Worm (Caenorhabditis elegans) whole organism, L3 larva: ENCODE measurements around the gene math-7.

Experiments used
- R02D3.7 ChIP-seq: fragments of 150-350 bp; optimal IDR thresholded peaks from 2 replicates; lab custom pipeline; 2014; ENCODE audit warnings: missing biosample characterization, missing genetic modification characterization
- ZK546.5 ChIP-seq: sonication (generic microtip); optimal IDR thresholded peaks from 2 replicates; lab custom pipeline; 2017; ENCODE audit warnings: missing biosample characterization, missing genetic modification characterization
- aly-2 ChIP-seq: fragments of 150-350 bp; optimal IDR thresholded peaks from 2 replicates; lab custom pipeline; 2014; ENCODE audit warnings: missing biosample characterization, missing genetic modification characterization
- ama-1 ChIP-seq: fragments of 150-350 bp; optimal IDR thresholded peaks from 2 replicates; lab custom pipeline; 2018
- ceh-28 ChIP-seq: fragments of 150-350 bp; optimal IDR thresholded peaks from 2 replicates; lab custom pipeline; 2014; ENCODE audit warnings: missing biosample characterization, missing genetic modification reagents, missing genetic modification characterization
- daf-12 ChIP-seq: fragments of 150-350 bp; optimal IDR thresholded peaks from 2 replicates; lab custom pipeline; 2014; ENCODE audit warnings: missing biosample characterization, missing genetic modification reagents, missing genetic modification characterization
- egl-27 ChIP-seq: sonication (generic microtip); optimal IDR thresholded peaks from 4 replicates; lab custom pipeline; 2017; ENCODE audit warnings: missing biosample characterization, missing genetic modification reagents, missing genetic modification characterization
- egl-5 ChIP-seq: fragments of 150-350 bp; optimal IDR thresholded peaks from 2 replicates; lab custom pipeline; 2017; ENCODE audit warnings: missing biosample characterization, missing genetic modification reagents, missing genetic modification characterization, inconsistent platforms
- elt-1 ChIP-seq: fragments of 150-350 bp; optimal IDR thresholded peaks from 2 replicates; lab custom pipeline; 2014; ENCODE audit warnings: missing biosample characterization, missing genetic modification characterization
- elt-2 ChIP-seq: sonication (generic microtip); optimal IDR thresholded peaks from 2 replicates; lab custom pipeline; 2016; ENCODE audit warnings: missing genetic modification reagents, mild to moderate bottlenecking, missing genetic modification characterization, missing compliant biosample characterization
- elt-3 ChIP-seq, 3 experiments: fragments of 150-350 bp in 1 of 3; sonication (generic microtip) in 2 of 3; optimal IDR thresholded peaks; 2 replicates in 2 of 3; 4 replicates in 1 of 3; lab custom pipeline; 2014 to 2017; ENCODE audit warnings: missing biosample characterization in 3 of 3, missing genetic modification characterization in 3 of 3
- eor-1 ChIP-seq, 2 experiments: fragments of 150-350 bp; optimal IDR thresholded peaks; 2 replicates each; lab custom pipeline; 2014 to 2018; ENCODE audit warnings: missing biosample characterization in 2 of 2, missing genetic modification characterization in 2 of 2
- fkh-10 ChIP-seq: sonication (generic microtip); optimal IDR thresholded peaks from 2 replicates; lab custom pipeline; 2017; ENCODE audit warnings: missing biosample characterization, missing genetic modification reagents, missing genetic modification characterization
- fkh-2 ChIP-seq: fragments of 150-350 bp; optimal IDR thresholded peaks from 2 replicates; lab custom pipeline; 2014; ENCODE audit warnings: missing biosample characterization, missing genetic modification reagents, missing genetic modification characterization
- hmg-11 ChIP-seq: sonication (generic microtip); optimal IDR thresholded peaks from 2 replicates; lab custom pipeline; 2016; ENCODE audit warnings: missing genetic modification characterization, missing compliant biosample characterization
- jun-1 ChIP-seq: fragments of 150-350 bp; optimal IDR thresholded peaks from 2 replicates; lab custom pipeline; 2014; ENCODE audit warnings: missing biosample characterization, missing genetic modification reagents, missing genetic modification characterization
- lin-15B ChIP-seq: fragments of 150-350 bp; optimal IDR thresholded peaks from 2 replicates; lab custom pipeline; 2014; ENCODE audit warnings: missing biosample characterization, missing genetic modification characterization
- mdl-1 ChIP-seq: fragments of 150-350 bp; optimal IDR thresholded peaks from 2 replicates; lab custom pipeline; 2014; ENCODE audit warnings: missing biosample characterization, missing genetic modification characterization
- mml-1 ChIP-seq: fragments of 150-350 bp; sonication (generic microtip); optimal IDR thresholded peaks from 3 replicates; lab custom pipeline; 2014; ENCODE audit warnings: missing biosample characterization, missing genetic modification characterization
- nhr-11 ChIP-seq: fragments of 150-350 bp; optimal IDR thresholded peaks from 2 replicates; lab custom pipeline; 2014; ENCODE audit warnings: missing biosample characterization, missing genetic modification characterization
- nhr-12 ChIP-seq: fragments of 150-350 bp; optimal IDR thresholded peaks from 2 replicates; lab custom pipeline; 2014; ENCODE audit warnings: missing biosample characterization, missing genetic modification characterization
- nhr-23 ChIP-seq: fragments of 150-350 bp; optimal IDR thresholded peaks from 2 replicates; lab custom pipeline; 2014; ENCODE audit warnings: missing biosample characterization, missing genetic modification reagents, missing genetic modification characterization
- nhr-237 ChIP-seq: fragments of 150-350 bp; optimal IDR thresholded peaks from 2 replicates; lab custom pipeline; 2014; ENCODE audit warnings: missing biosample characterization, missing genetic modification characterization
- nhr-25 ChIP-seq: sonication (generic microtip); optimal IDR thresholded peaks from 2 replicates; lab custom pipeline; 2017; ENCODE audit warnings: missing biosample characterization, missing genetic modification characterization
- nhr-28 ChIP-seq: fragments of 150-350 bp; optimal IDR thresholded peaks from 2 replicates; lab custom pipeline; 2014; ENCODE audit warnings: missing biosample characterization, missing genetic modification characterization
- nhr-43 ChIP-seq: sonication (generic microtip); optimal IDR thresholded peaks from 2 replicates; lab custom pipeline; 2016; ENCODE audit warnings: mild to moderate bottlenecking, missing genetic modification characterization, missing compliant biosample characterization; ENCODE audit not compliant: poor library complexity, severe bottlenecking
- nhr-67 ChIP-seq: fragments of 150-350 bp; optimal IDR thresholded peaks from 2 replicates; lab custom pipeline; 2014; ENCODE audit warnings: missing biosample characterization, missing genetic modification characterization
- nhr-77 ChIP-seq: fragments of 150-350 bp; optimal IDR thresholded peaks from 2 replicates; lab custom pipeline; 2014; ENCODE audit warnings: missing biosample characterization, missing genetic modification characterization
- pha-4 ChIP-seq: fragments of 150-350 bp; optimal IDR thresholded peaks from 2 replicates; lab custom pipeline; 2014; ENCODE audit warnings: missing biosample characterization, missing genetic modification reagents, missing genetic modification characterization
- pqm-1 ChIP-seq: fragments of 150-350 bp; optimal IDR thresholded peaks from 2 replicates; lab custom pipeline; 2017; ENCODE audit warnings: missing biosample characterization, missing genetic modification characterization, inconsistent platforms
- sea-2 ChIP-seq: fragments of 150-350 bp; sonication (generic microtip); optimal IDR thresholded peaks from 4 replicates; lab custom pipeline; 2014; ENCODE audit warnings: missing biosample characterization, missing genetic modification reagents, missing genetic modification characterization
- snpc-4 ChIP-seq: fragments of 150-350 bp; optimal IDR thresholded peaks from 2 replicates; lab custom pipeline; 2014; ENCODE audit warnings: missing biosample characterization, missing genetic modification characterization
- tbx-2 ChIP-seq: sonication (generic microtip); optimal IDR thresholded peaks from 2 replicates; lab custom pipeline; 2016; ENCODE audit warnings: mild to moderate bottlenecking, missing genetic modification characterization, missing compliant biosample characterization
- unc-39 ChIP-seq: sonication (generic microtip); optimal IDR thresholded peaks from 4 replicates; lab custom pipeline; 2017; ENCODE audit warnings: missing biosample characterization, missing genetic modification characterization
- ztf-11 ChIP-seq: fragments of 150-350 bp; optimal IDR thresholded peaks from 2 replicates; lab custom pipeline; 2014; ENCODE audit warnings: missing biosample characterization, missing genetic modification characterization
- ztf-4 ChIP-seq: fragments of 150-350 bp; optimal IDR thresholded peaks from 2 replicates; lab custom pipeline; 2014; ENCODE audit warnings: missing biosample characterization, missing genetic modification characterization

The math-7 gene

ce11 chrII:1905104-1905503, 18.8 kb upstream of the math-7 start, which contains the start of gene math-22:
Gene math-22, plus strand, starts transcription at chrII:1905404.
- TF ChIP-seq nhr-28 (no peak), ZK546.5 (tag; lab: Kevin White, UChicago) (no peak), pqm-1 (tag; lab: Kevin White, UChicago) (peak; percentile 16), ceh-28 (no peak)

- no peak for TF ChIP-seq hmg-11 (tag; lab: Kevin White, UChicago)
- TF ChIP-seq nhr-43 (tag; lab: Kevin White, UChicago): no peak
- no peak for TF ChIP-seq tbx-2
- TF ChIP-seq ceh-28: no peak
- no peak for TF ChIP-seq nhr-23 (tag; lab: Kevin White, UChicago)
- TF ChIP-seq sea-2: no peak
- no peak for TF ChIP-seq daf-12 (tag; lab: Kevin White, UChicago)
- no peak for TF ChIP-seq elt-1 (tag; lab: Kevin White, UChicago)
- TF ChIP-seq unc-39 (tag; lab: Kevin White, UChicago): no peak
- TF ChIP-seq ama-1: no peak
- no peak for TF ChIP-seq jun-1 (tag; lab: Kevin White, UChicago)
- TF ChIP-seq nhr-67: no peak
- no peak for TF ChIP-seq mml-1 (tag; lab: Kevin White, UChicago)
- TF ChIP-seq egl-5 (tag; lab: Kevin White, UChicago): no peak
- TF ChIP-seq eor-1 (tag; optimal IDR thresholded peaks at IDR 0.05; lab: Kevin White, UChicago): no peak
- TF ChIP-seq mdl-1: no peak
Measured at ce11 chrII:1901981-1902380, 15.7 kb upstream of the math-7 start, which contains the start of gene math-23. Gene math-23, plus strand, starts transcription at chrII:1902281.

DNA sequence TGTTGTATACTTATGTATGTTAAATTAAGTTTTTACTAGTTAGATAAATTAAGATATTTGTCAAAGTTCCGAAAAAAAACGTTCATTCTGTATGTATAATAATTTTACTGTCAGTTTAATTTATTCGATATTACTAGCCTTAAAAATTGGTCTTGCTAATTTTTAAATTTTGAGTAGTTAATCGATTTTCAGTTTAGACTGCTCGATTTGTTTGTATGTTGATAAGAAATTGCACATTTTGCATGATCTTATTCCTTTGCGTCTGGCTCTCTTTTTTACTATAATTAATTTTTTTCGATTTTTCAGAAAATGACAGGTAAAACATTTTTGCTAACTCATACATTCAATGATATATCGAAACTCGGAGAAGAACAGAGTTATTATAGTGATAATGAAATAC, 13.7 kb upstream of the math-7 start, which contains the start of gene math-24:
Gene math-24 (plus strand): TSS at position 301 of the 400 bp plus-strand sequence.
- TF ChIP-seq pqm-1 (tag; lab: Kevin White, UChicago): no peak
- no peak for TF ChIP-seq jun-1 (tag; lab: Kevin White, UChicago)
- no peak for TF ChIP-seq nhr-77 (tag; lab: Kevin White, UChicago)
- no peak for TF ChIP-seq mml-1 (tag; lab: Kevin White, UChicago)
- TF ChIP-seq elt-2 (tag; lab: Kevin White, UChicago): no peak
- TF ChIP-seq hmg-11 (tag; lab: Kevin White, UChicago): no peak
- no peak for TF ChIP-seq daf-12 (tag; lab: Kevin White, UChicago)
- TF ChIP-seq nhr-67: no peak
- no peak for TF ChIP-seq egl-27 (tag; lab: Kevin White, UChicago)
- no peak for TF ChIP-seq lin-15B (tag; lab: Kevin White, UChicago)
- no peak for TF ChIP-seq nhr-23 (tag; lab: Kevin White, UChicago)
- no peak for TF ChIP-seq fkh-10 (GFP tag; lab: Kevin White, UChicago)
- no peak for TF ChIP-seq tbx-2
- TF ChIP-seq ceh-28: no peak
- TF ChIP-seq pha-4: no peak
- no peak for TF ChIP-seq nhr-25 (tag; lab: Kevin White, UChicago)
- TF ChIP-seq nhr-11 (tag; lab: Kevin White, UChicago): no peak
- TF ChIP-seq nhr-43 (tag; lab: Kevin White, UChicago): no peak

- TF ChIP-seq elt-2 (tag; lab: Kevin White, UChicago): peak; percentile 19
- TF ChIP-seq ama-1: no peak
- no peak for TF ChIP-seq pqm-1 (tag; lab: Kevin White, UChicago)
- no peak for TF ChIP-seq snpc-4 (tag; lab: Kevin White, UChicago)
- no peak for TF ChIP-seq nhr-43 (tag; lab: Kevin White, UChicago)
- no peak for TF ChIP-seq ztf-11 (tag; lab: Kevin White, UChicago)
- TF ChIP-seq fkh-2 (tag; lab: Kevin White, UChicago): no peak
Measured at ce11 chrII:1897936-1898335, 11.7 kb upstream of the math-7 start, which contains the start of gene C46F9.6. Gene C46F9.6, plus strand, starts transcription at chrII:1898236.

DNA sequence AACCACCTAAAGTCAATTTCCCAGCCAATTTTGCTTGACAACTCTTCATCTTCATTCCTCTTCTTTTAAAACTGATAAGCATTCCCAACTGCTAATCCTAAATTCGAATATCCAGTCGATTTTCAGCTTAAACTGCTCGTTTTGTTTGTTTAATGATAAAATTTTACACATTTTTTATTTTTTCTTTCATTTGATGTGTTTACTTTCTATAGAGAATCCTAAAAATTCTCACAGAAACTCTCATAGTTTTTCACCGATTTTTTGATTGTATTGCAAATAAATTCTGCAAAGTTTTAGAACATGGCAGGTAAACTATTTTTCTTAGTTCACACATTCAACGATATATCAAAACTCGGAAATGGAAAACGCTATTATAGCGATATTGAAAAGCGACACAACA, 9.5 kb upstream of the math-7 start, which contains the start of gene math-25:
Gene math-25 (plus strand): TSS at position 301 of the 400 bp plus-strand sequence.
- TF ChIP-seq egl-5 (tag; lab: Kevin White, UChicago) (no peak), ceh-28 (no peak), ZK546.5 (tag; lab: Kevin White, UChicago) (no peak)

- TF ChIP-seq aly-2: no peak
- TF ChIP-seq nhr-237 (tag; lab: Kevin White, UChicago): no peak
- TF ChIP-seq R02D3.7 (tag; lab: Kevin White, UChicago): no peak
- TF ChIP-seq ZK546.5 (tag; lab: Kevin White, UChicago): no peak
- no peak for TF ChIP-seq jun-1 (tag; lab: Kevin White, UChicago)
- TF ChIP-seq elt-3 (tag; optimal IDR thresholded peaks at IDR 0.05; lab: Kevin White, UChicago): no peak
- no peak for TF ChIP-seq ztf-11 (tag; lab: Kevin White, UChicago)
- TF ChIP-seq ztf-4 (tag; lab: Kevin White, UChicago): no peak
- TF ChIP-seq lin-15B (tag; lab: Kevin White, UChicago): no peak
- no peak for TF ChIP-seq elt-1 (tag; lab: Kevin White, UChicago)
- TF ChIP-seq unc-39 (tag; lab: Kevin White, UChicago): no peak
- TF ChIP-seq nhr-12: no peak
- no peak for TF ChIP-seq pha-4
Measured at ce11 chrII:1895278-1895677, 9.0 kb upstream of the math-7 start, which contains the start of gene C46F9.5. Gene C46F9.5, plus strand, starts transcription at chrII:1895578.
